Fruit fly (Drosophila melanogaster) whole organism, prepupa: Measurements from ENCODE around the gene UQCR-Q.

Source experiments
- Blimp-1 ChIP-seq: fragments of 200-800 bp; sonication (Bioruptor generic); optimal IDR thresholded peaks from 3 replicates; lab custom pipeline; 2017; ENCODE audit warnings: missing biosample characterization, missing genetic modification characterization, mild to moderate bottlenecking, moderate library complexity, missing genetic modification reagents
- CG10631 ChIP-seq: fragments of 200-800 bp; sonication (Bioruptor generic); optimal IDR thresholded peaks from 2 replicates; lab custom pipeline; 2016; ENCODE audit warnings: missing biosample characterization, missing genetic modification characterization
- CG10669 ChIP-seq: fragments of 200-800 bp; sonication (Bioruptor generic); optimal IDR thresholded peaks from 3 replicates; lab custom pipeline; 2018; ENCODE audit warnings: missing biosample characterization, mild to moderate bottlenecking, missing genetic modification characterization, moderate library complexity
- CG11294 ChIP-seq: fragments of 200-800 bp; sonication (Bioruptor generic); IDR thresholded peaks from 2 replicates; pipeline ENCODE4 v1.3.6; 2022; ENCODE audit warnings: missing biosample characterization, missing genetic modification characterization
- CG11762 ChIP-seq: fragments of 200-800 bp; sonication (Bioruptor generic); optimal IDR thresholded peaks from 3 replicates; lab custom pipeline; 2016; ENCODE audit warnings: missing biosample characterization, missing genetic modification characterization; ENCODE audit not compliant: insufficient read depth
- CG11902 ChIP-seq: fragments of 200-800 bp; sonication (Bioruptor generic); optimal IDR thresholded peaks from 3 replicates; lab custom pipeline; 2016; ENCODE audit warnings: missing biosample characterization, missing genetic modification characterization
- CG15336 ChIP-seq: fragments of 200-800 bp; sonication (Bioruptor generic); IDR thresholded peaks from 2 replicates; pipeline ENCODE4 v1.3.6; 2022; ENCODE audit warnings: missing biosample characterization, missing genetic modification characterization
- CG16779 ChIP-seq: fragments of 200-800 bp; sonication (Bioruptor generic); optimal IDR thresholded peaks from 3 replicates; lab custom pipeline; 2017; ENCODE audit warnings: missing biosample characterization, mild to moderate bottlenecking, missing genetic modification characterization
- CG3032 ChIP-seq: fragments of 200-800 bp; optimal IDR thresholded peaks from 2 replicates; lab custom pipeline; 2019; ENCODE audit warnings: missing biosample characterization, mild to moderate bottlenecking, missing genetic modification characterization, moderate library complexity
- CG31627 ChIP-seq: fragments of 200-800 bp; sonication (Bioruptor generic); optimal IDR thresholded peaks from 3 replicates; lab custom pipeline; 2016; ENCODE audit warnings: missing biosample characterization, missing genetic modification characterization
- CG32006 ChIP-seq: fragments of 200-800 bp; sonication (Bioruptor generic); optimal IDR thresholded peaks from 3 replicates; lab custom pipeline; 2017; ENCODE audit warnings: missing biosample characterization, mild to moderate bottlenecking, missing genetic modification characterization
- CG34406 ChIP-seq: fragments of 200-800 bp; sonication (Bioruptor generic); optimal IDR thresholded peaks from 3 replicates; lab custom pipeline; 2016; ENCODE audit warnings: missing biosample characterization, missing genetic modification characterization
- CG3919 ChIP-seq: fragments of 200-800 bp; sonication (Bioruptor generic); optimal IDR thresholded peaks from 3 replicates; lab custom pipeline; 2016; ENCODE audit warnings: missing biosample characterization, missing genetic modification characterization
- CG4318 ChIP-seq: fragments of 200-800 bp; sonication (Bioruptor generic); optimal IDR thresholded peaks from 3 replicates; lab custom pipeline; 2017; ENCODE audit warnings: missing biosample characterization, mild to moderate bottlenecking, missing genetic modification characterization
- CG6163 ChIP-seq: fragments of 200-800 bp; sonication (Bioruptor generic); IDR thresholded peaks from 3 replicates; pipeline ENCODE4 v1.3.6; 2022; ENCODE audit warnings: missing biosample characterization, missing genetic modification characterization
- CG6808 ChIP-seq: fragments of 200-800 bp; sonication (Bioruptor generic); optimal IDR thresholded peaks from 3 replicates; lab custom pipeline; 2017; ENCODE audit warnings: missing biosample characterization, missing genetic modification characterization, mild to moderate bottlenecking, moderate library complexity, missing genetic modification reagents
- CG8119 ChIP-seq: fragments of 200-800 bp; sonication (Bioruptor generic); IDR thresholded peaks from 3 replicates; pipeline ENCODE4 v1.3.6; 2022; ENCODE audit warnings: missing biosample characterization, missing genetic modification characterization
- CG8632 ChIP-seq: fragments of 200-800 bp; sonication (Bioruptor generic); optimal IDR thresholded peaks from 3 replicates; lab custom pipeline; 2016; ENCODE audit warnings: missing biosample characterization, missing genetic modification characterization
- CG9139 ChIP-seq: fragments of 200-800 bp; sonication (Bioruptor generic); optimal IDR thresholded peaks from 3 replicates; lab custom pipeline; 2017; ENCODE audit warnings: missing biosample characterization, mild to moderate bottlenecking, missing genetic modification characterization
- Eip78C ChIP-seq: fragments of 200-800 bp; sonication (Bioruptor generic); peaks from one replicate; lab custom pipeline; 2016; ENCODE audit warnings: missing biosample characterization, missing genetic modification characterization
- Eip93F ChIP-seq: fragments of 200-800 bp; sonication (Bioruptor generic); optimal IDR thresholded peaks from 2 replicates; lab custom pipeline; 2016; ENCODE audit warnings: missing biosample characterization, mild to moderate bottlenecking, missing genetic modification characterization
- Ets96B ChIP-seq: fragments of 200-800 bp; optimal IDR thresholded peaks from 2 replicates; lab custom pipeline; 2019; ENCODE audit warnings: missing biosample characterization, mild to moderate bottlenecking, missing genetic modification characterization, moderate library complexity
- Hr38 ChIP-seq: sonication (Bioruptor generic); optimal IDR thresholded peaks from 2 replicates; lab custom pipeline; 2016; ENCODE audit warnings: missing biosample characterization, missing genetic modification characterization
- Hr39 ChIP-seq: fragments of 200-800 bp; sonication (Bioruptor generic); optimal IDR thresholded peaks from 2 replicates; lab custom pipeline; 2016; ENCODE audit warnings: missing biosample characterization, missing genetic modification characterization
- Hr4 ChIP-seq: fragments of 200-800 bp; sonication (Bioruptor generic); optimal IDR thresholded peaks from 3 replicates; lab custom pipeline; 2016; ENCODE audit warnings: missing biosample characterization, missing genetic modification characterization
- Lpt ChIP-seq: fragments of 200-800 bp; sonication (Bioruptor generic); optimal IDR thresholded peaks from 3 replicates; lab custom pipeline; 2016; ENCODE audit warnings: missing biosample characterization, missing genetic modification characterization
- Met ChIP-seq: fragments of 200-800 bp; sonication (Bioruptor generic); optimal IDR thresholded peaks from 3 replicates; lab custom pipeline; 2016; ENCODE audit warnings: missing biosample characterization, missing genetic modification characterization
- OdsH ChIP-seq: fragments of 200-800 bp; sonication (Bioruptor generic); optimal IDR thresholded peaks from 3 replicates; lab custom pipeline; 2016; ENCODE audit warnings: missing biosample characterization, missing genetic modification characterization
- Smox ChIP-seq: fragments of 200-800 bp; sonication (Bioruptor generic); optimal IDR thresholded peaks from 3 replicates; lab custom pipeline; 2016; ENCODE audit warnings: missing biosample characterization, missing genetic modification characterization
- Sox14 ChIP-seq: fragments of 200-800 bp; sonication (Bioruptor generic); optimal IDR thresholded peaks from 3 replicates; lab custom pipeline; 2016; ENCODE audit warnings: missing biosample characterization, missing genetic modification characterization
- acj6 ChIP-seq: fragments of 200-800 bp; sonication (Bioruptor generic); optimal IDR thresholded peaks from 3 replicates; lab custom pipeline; 2016; ENCODE audit warnings: missing biosample characterization, missing genetic modification characterization
- cyc ChIP-seq: fragments of 200-800 bp; sonication (Bioruptor generic); optimal IDR thresholded peaks from 3 replicates; lab custom pipeline; 2016; ENCODE audit warnings: missing biosample characterization, missing genetic modification characterization
- dac ChIP-seq: fragments of 200-800 bp; sonication (Bioruptor generic); optimal IDR thresholded peaks from 2 replicates; lab custom pipeline; 2017; ENCODE audit warnings: missing biosample characterization, mild to moderate bottlenecking, missing genetic modification characterization
- dsx ChIP-seq: fragments of 200-800 bp; optimal IDR thresholded peaks from 3 replicates; lab custom pipeline; 2019; ENCODE audit warnings: missing biosample characterization, mild to moderate bottlenecking, missing genetic modification characterization, moderate library complexity; ENCODE audit not compliant: poor library complexity, severe bottlenecking
- eg ChIP-seq: fragments of 200-800 bp; sonication (Bioruptor generic); IDR thresholded peaks from 3 replicates; pipeline ENCODE4 v1.3.6; 2022; ENCODE audit warnings: missing biosample characterization, missing genetic modification characterization
- esn ChIP-seq: fragments of 200-800 bp; sonication (Bioruptor generic); optimal IDR thresholded peaks from 2 replicates; lab custom pipeline; 2016; ENCODE audit warnings: missing biosample characterization, mild to moderate bottlenecking, missing genetic modification characterization, moderate library complexity
- fd59A ChIP-seq: fragments of 200-800 bp; sonication (Bioruptor generic); optimal IDR thresholded peaks from 2 replicates; lab custom pipeline; 2017; ENCODE audit warnings: missing biosample characterization, mild to moderate bottlenecking, missing genetic modification characterization, missing genetic modification reagents
- fkh ChIP-seq: fragments of 200-800 bp; sonication (Bioruptor generic); optimal IDR thresholded peaks from 3 replicates; lab custom pipeline; 2017; ENCODE audit warnings: missing biosample characterization, mild to moderate bottlenecking, missing genetic modification characterization, moderate library complexity
- lz ChIP-seq: fragments of 200-800 bp; sonication (Bioruptor generic); optimal IDR thresholded peaks from 3 replicates; lab custom pipeline; 2016; ENCODE audit warnings: missing biosample characterization, missing genetic modification characterization
- net ChIP-seq: fragments of 200-800 bp; sonication (Bioruptor generic); optimal IDR thresholded peaks from 3 replicates; lab custom pipeline; 2016; ENCODE audit warnings: missing biosample characterization, missing genetic modification characterization
- pdm3 ChIP-seq: fragments of 200-800 bp; sonication (Bioruptor generic); optimal IDR thresholded peaks from 3 replicates; lab custom pipeline; 2016; ENCODE audit warnings: missing biosample characterization, missing genetic modification characterization
- salr ChIP-seq, 2 experiments: fragments of 200-800 bp; sonication (Bioruptor generic); optimal IDR thresholded peaks; 3 replicates each; lab custom pipeline; 2016 to 2018; ENCODE audit warnings: missing biosample characterization in 2 of 2, missing genetic modification characterization in 2 of 2, mild to moderate bottlenecking in 1 of 2
- spab ChIP-seq: fragments of 200-800 bp; sonication (Bioruptor generic); optimal IDR thresholded peaks from 2 replicates; lab custom pipeline; 2017; ENCODE audit warnings: missing biosample characterization, mild to moderate bottlenecking, missing genetic modification characterization, missing genetic modification reagents
- ss ChIP-seq, 2 experiments: fragments of 200-800 bp; sonication (Bioruptor generic); optimal IDR thresholded peaks; 2 replicates in 1 of 2; 3 replicates in 1 of 2; lab custom pipeline; 2017 to 2018; ENCODE audit warnings: mild to moderate bottlenecking in 2 of 2, missing biosample characterization in 2 of 2, missing genetic modification characterization in 2 of 2, moderate library complexity in 1 of 2
- svp ChIP-seq: fragments of 200-800 bp; sonication (Bioruptor generic); peaks from one replicate; lab custom pipeline; 2016; ENCODE audit warnings: missing biosample characterization, missing genetic modification characterization
- topi ChIP-seq: fragments of 200-800 bp; sonication (Bioruptor generic); optimal IDR thresholded peaks from 3 replicates; lab custom pipeline; 2016; ENCODE audit warnings: missing biosample characterization, missing genetic modification characterization
- vri ChIP-seq: fragments of 200-800 bp; sonication (Bioruptor generic); optimal IDR thresholded peaks from 3 replicates; lab custom pipeline; 2016; ENCODE audit warnings: missing biosample characterization, mild to moderate bottlenecking, missing genetic modification characterization

Gene UQCR-Q

DNA sequence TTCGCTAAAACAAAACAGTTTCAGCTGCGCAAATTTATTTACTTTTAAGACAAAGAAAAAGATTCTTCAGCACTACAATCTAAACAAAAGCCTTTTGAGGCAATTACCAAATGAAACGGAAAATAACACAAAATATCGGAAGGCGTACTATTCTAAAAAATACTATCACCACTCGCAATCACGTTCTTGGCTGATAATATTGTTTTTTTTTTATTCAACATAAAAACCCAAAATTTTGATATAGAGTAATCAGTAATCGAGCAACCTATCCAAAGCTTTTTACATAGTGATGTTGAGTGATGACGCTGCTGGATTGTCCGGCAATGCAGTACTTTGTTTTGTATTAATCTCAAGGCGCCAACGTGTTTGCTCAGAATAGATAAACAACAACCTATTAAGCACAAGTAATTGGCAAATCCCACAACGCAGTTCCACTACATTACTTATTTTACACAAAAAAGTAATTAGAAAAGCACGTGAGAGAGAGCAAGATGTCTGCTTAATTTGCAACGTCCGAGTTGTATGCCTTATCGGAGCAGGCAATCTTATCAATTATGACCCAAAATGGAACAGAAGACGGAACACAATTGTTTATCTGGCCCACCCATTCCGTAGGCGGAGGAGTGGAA, 43.5 kb upstream of the UQCR-Q start:
- TF ChIP-seq acj6 (GFP tag; lab: Kevin White, UChicago) (peak; percentile 38), Hr4 (GFP tag; lab: Kevin White, UChicago) (peak; percentile 39), CG8119 (peak; percentile 24; the same call in 1 of the 3 replicates), Lpt (GFP tag; lab: Kevin White, UChicago) (no peak), CG10669 (GFP tag; lab: Kevin White, UChicago) (no peak), Hr38 (GFP tag; lab: Kevin White, UChicago) (no peak), Smox (peak; percentile 1), fd59A (no peak), CG10631 (GFP tag; lab: Kevin White, UChicago) (peak; percentile 26), CG15336 (peak; percentile 27; the same call in 1 of the 2 replicates), CG11902 (no peak), dsx (GFP tag; lab: Kevin White, UChicago) (no peak), CG31627 (GFP tag; lab: Kevin White, UChicago) (peak; percentile 7), vri (GFP tag; lab: Kevin White, UChicago) (peak; percentile 29), Sox14 (GFP tag; lab: Kevin White, UChicago) (peak; percentile 37), CG6163 (0 out of 3 replicates have a peak, but pooled peaks have one; percentile 6), esn (peak; percentile 31), CG11762 (GFP tag; lab: Kevin White, UChicago) (no peak), CG4318 (no peak), spab (GFP tag; lab: Kevin White, UChicago) (no peak), CG3919 (GFP tag; lab: Kevin White, UChicago) (peak; percentile 19), CG11294 (GFP tag; lab: Robert Waterston, UW) (no peak), fkh (GFP tag; lab: Kevin White, UChicago) (peak; percentile 37), OdsH (GFP tag; lab: Kevin White, UChicago) (peak; percentile 31), topi (peak; percentile 33), CG34406 (GFP tag; lab: Kevin White, UChicago) (no peak), Met (GFP tag; lab: Kevin White, UChicago) (peak; percentile 29), CG16779 (no peak), dac (GFP tag; lab: Kevin White, UChicago) (no peak), CG32006 (GFP tag; lab: Kevin White, UChicago) (peak; percentile 50), Eip78C (GFP tag; lab: Kevin White, UChicago) (peak; percentile 85), lz (peak; percentile 11), pdm3 (GFP tag; lab: Kevin White, UChicago) (peak; percentile 14), Eip93F (GFP tag; lab: Kevin White, UChicago) (peak; percentile 34), Hr39 (GFP tag; lab: Kevin White, UChicago) (peak; percentile 12)

DNA sequence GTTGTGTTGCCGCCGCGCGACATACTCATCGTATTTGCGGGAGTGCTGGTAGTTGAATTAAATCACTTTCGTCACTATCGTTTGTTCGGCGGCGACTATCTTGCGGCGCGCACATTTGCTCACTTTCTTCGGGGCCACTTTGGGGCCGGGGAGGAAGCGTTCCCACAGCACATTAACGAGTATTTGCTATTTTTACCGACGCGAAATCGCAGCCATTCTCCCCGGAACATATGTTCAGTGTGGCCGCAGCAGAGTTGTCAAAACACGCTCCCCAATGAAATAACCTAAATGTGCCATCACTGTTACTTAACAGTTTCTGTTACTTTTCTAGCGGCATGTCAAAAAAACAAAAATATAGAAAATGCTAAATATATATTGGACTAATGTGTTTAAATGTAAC, 41.6 kb upstream of the UQCR-Q start, which contains the start of gene frc:
TSS of gene frc (minus strand) at position 244 of the 400 bp plus-strand sequence.
- TF ChIP-seq ss (GFP tag; optimal IDR thresholded peaks at IDR 0.05; lab: Kevin White, UChicago) (peak in 1 of 2 experiments; percentile 21), CG15336 (0 out of 2 replicates have a peak, but pooled peaks have one; percentile 24), dsx (GFP tag; lab: Kevin White, UChicago) (peak; percentile 16), topi (no peak), eg (GFP tag; lab: Robert Waterston, UW) (0 out of 3 replicates have a peak, but pooled peaks have one; percentile 13), svp (GFP tag; lab: Kevin White, UChicago) (no peak), CG8119 (0 out of 3 replicates have a peak, but pooled peaks have one; percentile 16), lz (no peak)

DNA sequence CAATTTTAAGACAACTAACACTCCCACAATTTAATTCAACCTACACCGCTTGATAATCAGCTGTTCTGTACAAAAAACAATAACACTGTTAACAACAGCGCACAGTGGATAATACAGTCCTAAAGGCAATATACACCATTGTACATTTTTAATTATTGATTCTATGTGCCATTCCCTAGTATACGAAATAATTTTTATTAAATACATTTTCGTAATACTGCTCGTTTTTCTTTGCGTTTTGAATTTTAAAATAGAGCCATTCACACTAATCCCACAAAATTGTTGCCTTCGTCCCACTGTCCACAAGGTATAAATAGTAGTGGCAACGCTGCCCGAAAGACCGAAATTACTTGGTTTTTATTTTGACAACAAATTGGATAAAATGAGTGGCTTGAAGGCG, 41.0 kb upstream of the UQCR-Q start, which contains the start of the genes Coq4 and CG32176:
TSS of gene Coq4 (minus strand) at position 67 of the 400 bp plus-strand sequence.
TSS of gene CG32176 (plus strand) at position 314 of the 400 bp plus-strand sequence.
- TF ChIP-seq Blimp-1 (GFP tag; lab: Kevin White, UChicago) (peak; percentile 78), Ets96B (tag; lab: Kevin White, UChicago) (peak; percentile 95), CG4318 (peak; percentile 95), CG11294 (GFP tag; lab: Robert Waterston, UW) (peak; percentile 92), CG6808 (GFP tag; lab: Kevin White, UChicago) (peak; percentile 86), CG3032 (tag; lab: Kevin White, UChicago) (peak; percentile 96), Hr38 (GFP tag; lab: Kevin White, UChicago) (peak; percentile 96), cyc (GFP tag; lab: Kevin White, UChicago) (peak; percentile 98), CG9139 (GFP tag; lab: Kevin White, UChicago) (peak; percentile 82), CG8632 (GFP tag; lab: Kevin White, UChicago) (peak; percentile 94), salr (GFP tag; optimal IDR thresholded peaks at IDR 0.05; lab: Kevin White, UChicago) (peak; percentile 93 to 95), svp (GFP tag; lab: Kevin White, UChicago) (peak; percentile 99), net (peak; percentile 98), Hr4 (GFP tag; lab: Kevin White, UChicago) (peak; percentile 99), Met (GFP tag; lab: Kevin White, UChicago) (peak; percentile 97), dsx (GFP tag; lab: Kevin White, UChicago) (peak; percentile 90), CG31627 (GFP tag; lab: Kevin White, UChicago) (peak; percentile 99)
